Worm (Caenorhabditis elegans) whole organism, L2 larva: ENCODE data around the gene fbxa-156.

Experiments
- C34F6.9 ChIP-seq: fragments of 150-350 bp; optimal IDR thresholded peaks from 2 replicates; lab custom pipeline; 2014; ENCODE audit warnings: missing biosample characterization, missing genetic modification characterization
- aly-2 ChIP-seq: fragments of 150-350 bp; optimal IDR thresholded peaks from 2 replicates; lab custom pipeline; 2014; ENCODE audit warnings: missing biosample characterization, missing genetic modification characterization
- blmp-1 ChIP-seq: sonication (generic microtip); optimal IDR thresholded peaks from 2 replicates; lab custom pipeline; 2017; ENCODE audit warnings: missing genetic modification characterization, mild to moderate bottlenecking, missing compliant biosample characterization, antibody characterized with exemption, moderate library complexity; ENCODE audit not compliant: insufficient read depth
- ceh-16 ChIP-seq: fragments of 150-350 bp; optimal IDR thresholded peaks from 2 replicates; lab custom pipeline; 2014; ENCODE audit warnings: missing biosample characterization, missing genetic modification characterization
- crh-2 ChIP-seq: sonication (generic microtip); optimal IDR thresholded peaks from 2 replicates; lab custom pipeline; 2017; ENCODE audit warnings: missing biosample characterization, missing genetic modification characterization
- dmd-4 ChIP-seq: sonication (generic microtip); optimal IDR thresholded peaks from 2 replicates; lab custom pipeline; 2017; ENCODE audit warnings: missing biosample characterization, missing genetic modification characterization
- elt-1 ChIP-seq: fragments of 150-350 bp; optimal IDR thresholded peaks from 2 replicates; lab custom pipeline; 2014; ENCODE audit warnings: missing biosample characterization, missing genetic modification characterization
- fos-1 ChIP-seq: fragments of 150-350 bp; optimal IDR thresholded peaks from 2 replicates; lab custom pipeline; 2014; ENCODE audit warnings: missing biosample characterization, missing genetic modification characterization
- gmeb-1 ChIP-seq: fragments of 150-350 bp; optimal IDR thresholded peaks from 2 replicates; lab custom pipeline; 2014; ENCODE audit warnings: missing biosample characterization, missing genetic modification characterization
- lin-13 ChIP-seq: fragments of 150-350 bp; optimal IDR thresholded peaks from 2 replicates; lab custom pipeline; 2014; ENCODE audit warnings: missing biosample characterization, missing genetic modification reagents, missing genetic modification characterization
- lin-39 ChIP-seq: fragments of 150-350 bp; optimal IDR thresholded peaks from 2 replicates; lab custom pipeline; 2014; ENCODE audit warnings: missing biosample characterization, missing genetic modification reagents, missing genetic modification characterization
- lsy-2 ChIP-seq, 2 experiments: fragments of 150-350 bp in 1 of 2; sonication (generic microtip) in 1 of 2; optimal IDR thresholded peaks; 2 replicates each; lab custom pipeline; 2014 to 2017; ENCODE audit warnings: missing biosample characterization in 2 of 2, missing genetic modification characterization in 2 of 2
- mab-5 ChIP-seq: fragments of 150-350 bp; optimal IDR thresholded peaks from 2 replicates; lab custom pipeline; 2014; ENCODE audit warnings: missing biosample characterization, missing genetic modification characterization
- mbf-1 ChIP-seq: sonication (generic microtip); optimal IDR thresholded peaks from 2 replicates; lab custom pipeline; 2017; ENCODE audit warnings: missing biosample characterization, missing genetic modification characterization
- nhr-10 ChIP-seq: sonication (generic microtip); optimal IDR thresholded peaks from 2 replicates; lab custom pipeline; 2017; ENCODE audit warnings: missing biosample characterization, missing genetic modification characterization
- nhr-12 ChIP-seq: fragments of 150-350 bp; optimal IDR thresholded peaks from 2 replicates; lab custom pipeline; 2014; ENCODE audit warnings: missing biosample characterization, missing genetic modification characterization
- nhr-21 ChIP-seq: fragments of 150-350 bp; optimal IDR thresholded peaks from 2 replicates; lab custom pipeline; 2014; ENCODE audit warnings: missing biosample characterization, missing genetic modification characterization
- nhr-23 ChIP-seq: fragments of 150-350 bp; optimal IDR thresholded peaks from 2 replicates; lab custom pipeline; 2014; ENCODE audit warnings: missing biosample characterization, missing genetic modification reagents, missing genetic modification characterization
- nhr-237 ChIP-seq: fragments of 150-350 bp; optimal IDR thresholded peaks from 2 replicates; lab custom pipeline; 2014; ENCODE audit warnings: missing biosample characterization, missing genetic modification characterization
- nhr-25 ChIP-seq: fragments of 150-350 bp; sonication (generic microtip); optimal IDR thresholded peaks from 3 replicates; lab custom pipeline; 2014; ENCODE audit warnings: missing biosample characterization, missing genetic modification characterization
- nhr-77 ChIP-seq: fragments of 150-350 bp; optimal IDR thresholded peaks from 2 replicates; lab custom pipeline; 2014; ENCODE audit warnings: missing biosample characterization, missing genetic modification characterization
- sem-4 ChIP-seq: fragments of 150-350 bp; optimal IDR thresholded peaks from 2 replicates; lab custom pipeline; 2014; ENCODE audit warnings: missing biosample characterization, missing genetic modification reagents, missing genetic modification characterization
- sma-3 ChIP-seq: sonication (generic microtip); optimal IDR thresholded peaks from 2 replicates; lab custom pipeline; 2016; ENCODE audit warnings: missing genetic modification reagents, missing genetic modification characterization, missing compliant biosample characterization
- unc-39 ChIP-seq: fragments of 150-350 bp; optimal IDR thresholded peaks from 2 replicates; lab custom pipeline; 2014; ENCODE audit warnings: missing biosample characterization, missing genetic modification characterization
- ztf-1 ChIP-seq: fragments of 200-800 bp; sonication (Bioruptor generic); conservative IDR thresholded peaks from 2 replicates; pipeline ENCODE4 v1.3.6; 2022; ENCODE audit warnings: missing genetic modification characterization, missing compliant biosample characterization
- ztf-4 ChIP-seq: fragments of 150-350 bp; optimal IDR thresholded peaks from 2 replicates; lab custom pipeline; 2014; ENCODE audit warnings: missing biosample characterization, missing genetic modification characterization

The fbxa-156 gene

DNA sequence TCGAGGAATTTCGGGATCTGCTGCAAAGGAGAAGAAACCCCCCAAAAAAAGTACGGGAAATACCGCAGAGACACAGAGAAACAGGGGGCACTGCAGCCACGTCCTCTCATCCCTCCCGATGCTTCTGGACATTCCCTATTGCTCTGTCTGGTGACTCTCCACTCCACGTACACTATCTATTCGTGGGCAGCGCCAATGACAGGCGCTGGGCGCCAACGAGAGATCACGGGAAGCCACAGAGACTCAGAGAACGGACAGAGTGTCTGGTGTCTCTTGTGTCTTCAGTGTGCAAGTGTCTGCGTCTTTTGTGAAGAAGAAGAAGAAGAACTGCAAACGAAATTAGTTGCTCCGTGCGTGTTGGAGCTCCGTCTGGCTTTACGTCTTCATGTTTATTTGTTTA, 38.7 kb downstream of the fbxa-156 start (continued):
- TF ChIP-seq aly-2 (tag; lab: Kevin White, UChicago): no peak
- TF ChIP-seq ztf-1 (GFP tag; lab: Robert Waterston, UW): no peak
- TF ChIP-seq elt-1: no peak
- TF ChIP-seq lin-13 (GFP tag; lab: Kevin White, UChicago): peak; percentile 78
- peak; percentile 29 for TF ChIP-seq blmp-1 (tag; lab: Kevin White, UChicago)
- peak; percentile 88 for TF ChIP-seq C34F6.9
- peak; percentile 55 for TF ChIP-seq sem-4 (tag; lab: Kevin White, UChicago)
- TF ChIP-seq fos-1 (tag; lab: Kevin White, UChicago): peak; percentile 69
- peak; percentile 32 for TF ChIP-seq nhr-237 (tag; lab: Kevin White, UChicago)
- no peak for TF ChIP-seq nhr-10 (tag; lab: Kevin White, UChicago)
- peak; percentile 52 for TF ChIP-seq gmeb-1 (tag; lab: Kevin White, UChicago)
- peak; percentile 33 for TF ChIP-seq nhr-25 (tag; lab: Kevin White, UChicago)

ce11 chrV:17855889-17856288, 40.7 kb downstream of the fbxa-156 start, which contains the start of gene tcc-1:
TSS of gene tcc-1 (minus strand) at chrV:17855989.
- TF ChIP-seq ztf-4 (no peak), nhr-12 (no peak), dmd-4 (tag; lab: Kevin White, UChicago) (no peak), sma-3 (GFP tag; lab: Kevin White, UChicago) (no peak), elt-1 (no peak), nhr-77 (tag; lab: Kevin White, UChicago) (no peak), nhr-10 (tag; lab: Kevin White, UChicago) (no peak), ztf-1 (GFP tag; lab: Robert Waterston, UW) (no peak), mab-5 (no peak), ceh-16 (tag; lab: Kevin White, UChicago) (no peak), lin-39 (tag; lab: Kevin White, UChicago) (no peak), nhr-23 (tag; lab: Kevin White, UChicago) (no peak), crh-2 (no peak), nhr-237 (tag; lab: Kevin White, UChicago) (no peak), blmp-1 (tag; lab: Kevin White, UChicago) (no peak), lsy-2 (tag; optimal IDR thresholded peaks at IDR 0.05; lab: Kevin White, UChicago) (no peak), mbf-1 (no peak)
- TF ChIP-seq, all 48 proteins: peak for 0

- TF ChIP-seq nhr-21 (tag; lab: Kevin White, UChicago) (no peak), unc-39 (tag; lab: Kevin White, UChicago) (no peak)
Measured at ce11 chrV:17845370-17845967, 51.1 kb downstream of the fbxa-156 start.
